Worm (Caenorhabditis elegans): ENCODE results near the gene exc-13.

Gene exc-13

DNA sequence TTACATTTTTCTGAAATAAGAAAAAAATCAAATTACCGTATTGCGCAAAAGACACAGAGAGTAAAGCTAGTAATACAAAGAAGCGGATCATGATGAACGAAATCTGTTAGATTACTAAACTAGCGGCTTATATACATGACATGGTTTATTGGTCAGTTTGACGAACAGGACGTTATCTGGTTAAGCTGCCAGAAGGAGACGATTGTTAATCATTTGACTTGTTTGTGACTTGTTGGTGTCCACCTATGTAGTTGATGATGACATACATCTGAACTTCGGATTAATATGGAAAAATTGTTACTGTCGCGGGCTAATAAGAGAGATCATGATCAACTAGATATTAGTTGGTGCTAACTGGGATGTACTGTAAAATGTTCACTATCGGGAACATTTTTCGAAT, 35.0 kb downstream of the exc-13 start, which contains the start of gene cnc-9:
Gene cnc-9, minus strand, starts transcription at position 101 of the 400 bp plus-strand sequence.
- TF ChIP-seq nhr-11 (tag; optimal IDR thresholded peaks at IDR 0.05), result no peak
- TF ChIP-seq pax-1 (tag; optimal IDR thresholded peaks at IDR 0.05), result no peak
- TF ChIP-seq hlh-15 (tag; optimal IDR thresholded peaks at IDR 0.05), result no peak
- no peak for TF ChIP-seq ceh-19 (GFP tag; optimal IDR thresholded peaks at IDR 0.05)
- TF ChIP-seq ahr-1 (tag; optimal IDR thresholded peaks at IDR 0.05), result no peak
- TF ChIP-seq ceh-30 (tag; optimal IDR thresholded peaks at IDR 0.05), result no peak
- no peak for TF ChIP-seq Y22D7AL.16 (tag; optimal IDR thresholded peaks at IDR 0.05)
- TF ChIP-seq ceh-48 (tag; optimal IDR thresholded peaks at IDR 0.05), result no peak
- TF ChIP-seq madf-2 (tag; optimal IDR thresholded peaks at IDR 0.05), result no peak
- no peak for TF ChIP-seq tbx-2 (tag; optimal IDR thresholded peaks at IDR 0.05)
- no peak for TF ChIP-seq syd-9 (tag; optimal IDR thresholded peaks at IDR 0.05)
- TF ChIP-seq zip-5 (tag; optimal IDR thresholded peaks at IDR 0.05), result no peak
- TF ChIP-seq ceh-6 (GFP tag; optimal IDR thresholded peaks at IDR 0.05), result no peak
- no peak for TF ChIP-seq ceh-22 (tag; optimal IDR thresholded peaks at IDR 0.05)

DNA sequence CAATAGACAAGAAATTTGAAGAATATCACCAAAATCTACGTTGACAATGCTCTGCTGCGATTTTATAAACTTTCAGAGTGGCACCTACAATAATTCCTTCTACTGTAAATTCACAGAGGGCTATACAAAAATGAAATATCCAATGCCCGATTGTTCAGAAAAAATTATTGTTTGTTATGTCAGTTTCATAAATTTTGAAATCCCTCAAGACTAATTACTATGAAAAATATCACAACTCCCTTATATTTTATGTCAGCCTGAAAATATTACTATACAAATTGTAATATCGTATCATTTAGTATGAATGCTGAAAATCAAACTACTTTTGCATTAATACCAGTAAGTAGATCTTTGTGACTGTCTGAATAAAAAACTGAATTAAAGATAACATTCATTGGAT, 35.5 kb downstream of the exc-13 start, which contains the start of gene srx-60:
Gene srx-60, plus strand, starts transcription at position 301 of the 400 bp plus-strand sequence.
- TF ChIP-seq unc-3 (GFP tag; conservative IDR thresholded peaks at IDR 0.05), result no peak
- TF ChIP-seq unc-3 (tag; optimal IDR thresholded peaks at IDR 0.05), result no peak
- no peak for TF ChIP-seq pha-4 (tag; optimal IDR thresholded peaks at IDR 0.05)
- TF ChIP-seq pat-9 (tag; optimal IDR thresholded peaks at IDR 0.05), result no peak

DNA sequence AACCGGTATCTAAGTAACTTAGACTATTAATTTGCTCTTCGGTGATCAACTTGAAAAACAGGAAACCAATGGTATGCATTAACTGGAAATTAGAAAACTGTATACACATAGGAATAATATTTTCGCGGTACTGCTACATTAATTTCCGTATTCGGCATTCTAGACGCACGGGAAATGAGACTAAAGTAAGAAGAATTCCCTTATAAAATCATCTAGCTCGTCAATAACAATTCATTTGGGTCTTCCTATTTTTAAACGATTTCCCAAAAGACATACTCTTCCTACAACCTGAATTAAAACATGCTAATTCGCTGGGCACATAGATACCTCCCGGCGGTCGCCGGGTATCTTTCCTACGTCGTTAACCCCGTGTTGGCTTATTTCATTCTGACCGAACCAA, 37.3 kb downstream of the exc-13 start, which contains the start of gene srj-13:
Gene srj-13, plus strand, starts transcription at position 301 of the 400 bp plus-strand sequence.
- TF ChIP-seq ama-1 (optimal IDR thresholded peaks at IDR 0.05) (no peak), pax-1 (tag; optimal IDR thresholded peaks at IDR 0.05) (no peak), Y22D7AL.16 (tag; optimal IDR thresholded peaks at IDR 0.05) (no peak), pqm-1 (tag; optimal IDR thresholded peaks at IDR 0.05) (no peak)

DNA sequence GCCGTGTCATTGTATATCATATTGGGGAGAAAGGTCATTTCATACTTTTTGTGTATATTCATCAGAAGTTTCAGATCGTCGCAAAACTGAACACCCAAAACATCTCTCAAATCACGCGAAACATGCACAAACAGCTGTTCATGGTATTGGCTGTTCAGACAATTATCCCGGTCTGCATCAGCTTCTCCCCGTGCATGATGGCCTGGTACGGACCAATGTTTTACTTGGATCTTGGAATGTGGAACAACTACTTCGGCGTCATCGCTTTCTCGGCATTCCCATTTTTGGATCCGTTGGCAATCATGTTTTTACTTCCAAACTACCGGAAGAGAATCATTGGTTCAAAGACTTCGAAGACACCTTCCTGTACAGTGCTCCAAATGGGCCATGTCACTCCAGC, 38.5 kb downstream of the exc-13 start:
- TF ChIP-seq hlh-15 (tag; optimal IDR thresholded peaks at IDR 0.05), result no peak
- TF ChIP-seq pha-4 (tag; optimal IDR thresholded peaks at IDR 0.05), result no peak
- TF ChIP-seq ceh-34 (tag; optimal IDR thresholded peaks at IDR 0.05), result no peak
- no peak for TF ChIP-seq ets-4 (tag; optimal IDR thresholded peaks at IDR 0.05)
- no peak for TF ChIP-seq pat-9 (tag; optimal IDR thresholded peaks at IDR 0.05)
- TF ChIP-seq ceh-31 (tag; optimal IDR thresholded peaks at IDR 0.05), result no peak
- TF ChIP-seq ceh-45 (GFP tag; IDR thresholded peaks at IDR 0.05), result no peak
- TF ChIP-seq ceh-6 (GFP tag; optimal IDR thresholded peaks at IDR 0.05), result no peak
- no peak for TF ChIP-seq ceh-18 (tag; optimal IDR thresholded peaks at IDR 0.05)
- TF ChIP-seq fax-1 (tag; optimal IDR thresholded peaks at IDR 0.05), result no peak
- TF ChIP-seq rnt-1 (tag; optimal IDR thresholded peaks at IDR 0.05), result no peak
- TF ChIP-seq K02D7.2 (tag; optimal IDR thresholded peaks at IDR 0.05), result no peak
- no peak for TF ChIP-seq madf-2 (tag; optimal IDR thresholded peaks at IDR 0.05)
- no peak for TF ChIP-seq C08G9.2 (tag; optimal IDR thresholded peaks at IDR 0.05)

DNA sequence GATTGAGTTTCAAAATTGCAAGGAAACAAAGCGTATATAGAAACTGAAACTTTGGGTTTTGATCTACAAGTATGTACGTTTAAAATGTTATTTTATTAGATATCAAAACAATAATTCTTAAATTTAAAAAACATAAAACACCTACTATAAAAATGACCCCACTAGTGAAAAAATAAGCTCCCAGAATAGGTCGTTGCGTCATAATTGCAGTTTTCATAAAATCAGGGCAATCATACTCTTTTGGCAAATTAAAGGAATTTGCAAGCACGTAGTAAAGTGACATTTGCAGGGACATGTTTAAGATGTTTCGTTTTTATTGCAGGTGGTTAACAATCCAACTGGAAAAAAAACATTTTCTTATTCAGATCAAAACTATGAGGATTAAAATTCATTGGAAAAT, 43.5 kb downstream of the exc-13 start, which contains the start of gene srt-6:
Gene srt-6, minus strand, starts transcription at position 295 of the 400 bp plus-strand sequence.
- TF ChIP-seq dve-1 (tag; optimal IDR thresholded peaks at IDR 0.05), result no peak
- no peak for TF ChIP-seq pha-2 (tag; optimal IDR thresholded peaks at IDR 0.05)
- no peak for TF ChIP-seq ceh-2 (tag; optimal IDR thresholded peaks at IDR 0.05)
- TF ChIP-seq K02D7.2 (tag; optimal IDR thresholded peaks at IDR 0.05), result no peak
- no peak for TF ChIP-seq tbx-7 (tag; optimal IDR thresholded peaks at IDR 0.05)
- no peak for TF ChIP-seq hlh-30 (tag; optimal IDR thresholded peaks at IDR 0.05; ENCODE audit: insufficient read depth)
- no peak for TF ChIP-seq ceh-22 (tag; optimal IDR thresholded peaks at IDR 0.05)
- TF ChIP-seq ztf-16 (tag; optimal IDR thresholded peaks at IDR 0.05), result no peak
- TF ChIP-seq ref-2 (tag; optimal IDR thresholded peaks at IDR 0.05), result no peak
